Fruit fly (Drosophila melanogaster) Kc167 (cell line): ENCODE measurements around the gene CG4907.

Experiments used
- h ChIP-seq: fragments of >200 bp; optimal IDR thresholded peaks from 3 replicates; lab custom pipeline; 2018; ENCODE audit warnings: missing external identifiers
- insv ChIP-seq: fragments of >200 bp; optimal IDR thresholded peaks from 3 replicates; lab custom pipeline; 2018; ENCODE audit warnings: missing external identifiers
- psq ChIP-seq: fragments of >200 bp; optimal IDR thresholded peaks from 2 replicates; lab custom pipeline; 2017; ENCODE audit warnings: missing external identifiers

DNA sequence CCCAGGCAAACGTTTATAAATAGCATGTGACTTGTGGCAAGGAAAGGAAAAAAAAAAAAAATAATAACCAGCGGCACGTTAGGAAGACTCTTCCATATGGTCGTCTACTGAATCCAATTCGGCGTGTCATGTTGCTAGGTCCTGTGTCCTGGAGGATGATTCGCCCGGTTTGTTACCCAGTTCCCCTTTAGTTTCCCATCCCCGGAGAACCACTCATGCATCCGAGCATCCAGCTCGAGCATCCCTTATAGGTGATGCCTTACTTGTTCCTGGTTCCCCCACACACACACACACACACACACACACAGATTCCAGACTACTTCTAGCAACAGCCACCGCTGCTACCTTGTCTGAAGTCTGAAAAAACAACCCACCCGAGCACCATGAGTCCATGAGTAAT is 7.3 kb upstream of the CG4907 start:
- TF ChIP-seq psq (lab: Kevin White, UChicago) (no peak), insv (lab: Kevin White, UChicago) (no peak), h (lab: Kevin White, UChicago) (no peak)
